Fruit fly (Drosophila melanogaster): ENCODE results near the gene CG15172.

The CG15172 gene

DNA sequence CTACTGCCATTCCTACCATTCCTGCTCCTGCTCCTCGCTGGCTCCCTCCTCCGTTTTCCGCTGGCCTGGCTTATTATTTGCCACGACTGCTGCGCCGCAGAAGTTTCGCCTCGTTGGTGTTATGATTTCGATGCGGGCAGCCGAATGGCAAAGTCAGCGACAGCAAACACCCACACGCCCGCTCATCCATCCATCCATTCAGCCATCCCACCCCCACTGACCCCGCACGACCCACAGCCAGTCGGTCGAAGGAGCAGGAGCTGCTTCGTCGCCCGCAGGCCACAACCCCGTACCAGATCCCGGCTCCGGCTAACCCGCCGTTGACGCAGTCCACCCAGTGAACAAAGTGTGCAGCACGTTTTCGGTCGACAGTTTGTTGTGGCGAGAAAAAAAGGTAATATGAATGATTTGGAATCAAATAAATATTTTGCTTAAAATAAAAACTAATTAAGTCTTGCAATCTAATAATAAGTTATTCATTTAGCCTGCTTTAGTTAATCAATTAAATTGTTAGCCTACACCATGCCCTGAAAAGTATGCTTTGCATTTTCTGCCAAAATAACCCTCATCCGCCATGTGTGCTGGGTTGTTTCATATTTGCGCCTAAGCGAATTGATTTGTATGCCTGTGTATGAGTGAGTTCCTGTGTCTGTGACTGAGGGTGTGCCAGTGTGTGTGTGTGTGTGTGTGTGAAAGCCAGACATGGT is 4.4 kb downstream of the CG15172 start (continued):
- TF ChIP-seq gcm2 (GFP tag; optimal IDR thresholded peaks at IDR 0.05) (no peak), dan (GFP tag; IDR thresholded peaks at IDR 0.05) (no peak), Kr (GFP tag; optimal IDR thresholded peaks at IDR 0.05) (no peak), Hand (GFP tag; optimal IDR thresholded peaks at IDR 0.05) (peak; percentile 85), ci (GFP tag; IDR thresholded peaks at IDR 0.05) (no peak), org-1 (GFP tag; optimal IDR thresholded peaks at IDR 0.05) (peak; percentile 65), lbe (GFP tag; optimal IDR thresholded peaks at IDR 0.05) (no peak), insv (GFP tag; optimal IDR thresholded peaks at IDR 0.05) (no peak), CG10209 (GFP tag; optimal IDR thresholded peaks at IDR 0.05) (peak; percentile 44), tx (GFP tag; optimal IDR thresholded peaks at IDR 0.05) (no peak), CG15696 (tag; optimal IDR thresholded peaks at IDR 0.05) (no peak), Chrac-16 (GFP tag; optimal IDR thresholded peaks at IDR 0.05) (peak; percentile 23), CG1603 (tag; optimal IDR thresholded peaks at IDR 0.05) (peak; percentile 35), ewg (GFP tag; optimal IDR thresholded peaks at IDR 0.05) (peak; percentile 25), hkb (optimal IDR thresholded peaks at IDR 0.05) (no peak), hkb (GFP tag; IDR thresholded peaks at IDR 0.05) (peak; percentile 49; the same call in 1 of the 2 replicates), CG6765 (GFP tag; optimal IDR thresholded peaks at IDR 0.05) (peak; percentile 52), CG17328 (GFP tag; IDR thresholded peaks at IDR 0.05) (no peak), CG34376 (GFP tag; optimal IDR thresholded peaks at IDR 0.05) (peak; percentile 82), lilli (GFP tag; optimal IDR thresholded peaks at IDR 0.05) (peak; percentile 54), sens (GFP tag) (peak; percentile 48)

DNA sequence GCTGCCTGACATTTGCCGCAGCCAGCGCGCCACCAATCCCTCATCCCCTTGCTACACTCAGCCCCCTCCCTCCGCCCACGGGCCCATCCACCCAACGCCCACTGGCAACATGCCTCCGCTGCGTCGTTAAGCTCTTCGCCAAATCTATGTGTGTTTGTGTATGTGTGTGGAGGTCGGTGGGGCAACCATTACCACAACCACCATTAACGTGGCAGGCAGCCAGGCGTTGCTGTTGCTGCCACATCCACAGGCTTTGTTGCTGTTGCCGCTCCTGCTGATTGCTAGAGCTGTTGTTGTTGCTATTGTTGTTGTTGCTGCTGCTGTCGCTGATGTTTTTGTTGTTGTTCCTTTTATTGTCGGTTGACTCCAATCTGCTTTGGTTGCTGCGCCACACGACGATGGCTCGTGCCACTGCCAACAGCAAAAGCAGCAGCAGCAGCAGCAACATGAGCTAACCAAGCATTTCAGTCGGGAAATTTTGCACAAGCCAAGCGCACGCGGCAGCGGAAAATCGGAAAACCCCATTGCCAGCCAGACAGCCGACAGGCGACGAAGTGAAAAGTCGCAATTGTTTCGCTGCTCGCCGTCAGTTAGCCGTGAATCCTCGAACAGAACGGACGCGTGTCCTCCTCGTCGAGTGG is 5.1 kb downstream of the CG15172 start, which contains the start of gene Sidpn:
Gene Sidpn (plus strand): TSS at position 465 of the 641 bp plus-strand sequence.
- TF ChIP-seq Aef1 (GFP tag; IDR thresholded peaks at IDR 0.05) (no peak), CG14860 (GFP tag; IDR thresholded peaks at IDR 0.05; ENCODE audit: partially characterized antibody) (no peak), repo (GFP tag; optimal IDR thresholded peaks at IDR 0.05) (no peak), CG6175 (GFP tag; IDR thresholded peaks at IDR 0.05) (0 out of 3 replicates have a peak, but pooled peaks have one; percentile 12), Hr51 (GFP tag; optimal IDR thresholded peaks at IDR 0.05) (peak in 1 of 2 experiments; percentile 52), CG18011 (GFP tag; optimal IDR thresholded peaks at IDR 0.05) (no peak), z (GFP tag; IDR thresholded peaks at IDR 0.05) (no peak), Med (GFP tag) (peak; percentile 78), CG11560 (tag; IDR thresholded peaks at IDR 0.05) (no peak), CG10543 (GFP tag; optimal IDR thresholded peaks at IDR 0.05) (peak; percentile 64), Lpt (GFP tag; optimal IDR thresholded peaks at IDR 0.05) (no peak), CG17802 (tag; optimal IDR thresholded peaks at IDR 0.05) (no peak), mirr (GFP tag; optimal IDR thresholded peaks at IDR 0.05) (peak; percentile 47), CG15479 (GFP tag; optimal IDR thresholded peaks at IDR 0.05) (no peak), CoRest (tag; optimal IDR thresholded peaks at IDR 0.05) (no peak), CG15601 (tag; optimal IDR thresholded peaks at IDR 0.05) (no peak), CG9932 (GFP tag; IDR thresholded peaks at IDR 0.05) (no peak; the same call in 1 of the 2 replicates), abd-A (tag; optimal IDR thresholded peaks at IDR 0.05) (peak; percentile 99), bcd (GFP tag; optimal IDR thresholded peaks at IDR 0.05) (no peak), NfI (GFP tag; optimal IDR thresholded peaks at IDR 0.05) (no peak), CG2116 (GFP tag; optimal IDR thresholded peaks at IDR 0.05) (no peak), dysf (GFP tag; IDR thresholded peaks at IDR 0.05) (no peak), CG32772 (GFP tag; IDR thresholded peaks at IDR 0.05) (no peak), Hey (tag; optimal IDR thresholded peaks at IDR 0.05) (peak; percentile 89), hth (optimal IDR thresholded peaks at IDR 0.05) (no peak), CG11504 (tag; optimal IDR thresholded peaks at IDR 0.05) (peak; percentile 75), CG14441 (GFP tag; IDR thresholded peaks at IDR 0.05) (no peak), chinmo (GFP tag; IDR thresholded peaks at IDR 0.05; ENCODE audit: partially characterized antibody) (0 out of 4 replicates have a peak, but pooled peaks have one; percentile 56)
